Fruit fly (Drosophila melanogaster): ENCODE data around the gene sba.

DNA sequence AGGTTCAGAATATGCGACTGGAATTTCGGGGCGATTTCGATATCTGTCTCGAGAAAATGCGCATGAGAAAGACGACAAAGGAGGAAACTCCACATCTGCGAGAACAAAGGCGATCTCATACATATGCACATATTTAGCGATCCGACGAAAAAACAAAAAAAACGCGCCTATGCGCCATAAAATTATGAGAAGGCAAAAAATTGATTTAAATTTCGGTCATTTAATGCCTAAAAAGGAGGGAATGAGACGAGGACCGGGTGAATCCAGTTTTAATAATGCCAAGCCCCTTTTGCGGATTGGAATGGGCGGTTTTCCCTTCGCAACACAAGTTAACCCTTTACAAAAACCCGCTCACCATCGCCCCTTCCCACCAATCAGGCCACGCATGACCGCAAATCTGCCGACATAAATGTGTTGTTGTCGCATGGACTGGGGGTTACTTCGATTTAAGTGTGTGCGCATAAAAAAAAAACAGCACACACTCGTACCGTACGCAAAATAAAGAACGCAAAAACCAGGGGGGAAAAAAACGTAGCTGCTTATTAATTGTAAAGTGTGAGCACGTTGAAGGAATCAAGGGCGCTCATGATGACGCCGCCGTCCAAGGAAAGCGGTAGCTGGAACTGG, 8.2 kb downstream of the sba start:
- TF ChIP-seq kay (GFP tag; ENCODE audit: borderline replicate concordance): no peak
- no peak for TF ChIP-seq CG14711 (tag; optimal IDR thresholded peaks at IDR 0.05)
- no peak for TF ChIP-seq Crg-1 (GFP tag; optimal IDR thresholded peaks at IDR 0.05)
- no peak for TF ChIP-seq CG33017 (tag; optimal IDR thresholded peaks at IDR 0.05)
- no peak for TF ChIP-seq CG7045 (GFP tag; optimal IDR thresholded peaks at IDR 0.05)
- TF ChIP-seq CG5204 (GFP tag; optimal IDR thresholded peaks at IDR 0.05): no peak
- no peak for TF ChIP-seq CG7101 (tag; optimal IDR thresholded peaks at IDR 0.05)
- no peak for TF ChIP-seq toe (GFP tag; optimal IDR thresholded peaks at IDR 0.05)
- no peak for TF ChIP-seq Hr96 (GFP tag; optimal IDR thresholded peaks at IDR 0.05)
- no peak for TF ChIP-seq CG12768 (GFP tag; optimal IDR thresholded peaks at IDR 0.05)
- TF ChIP-seq CG11617 (GFP tag; optimal IDR thresholded peaks at IDR 0.05): no peak
- no peak for TF ChIP-seq pad (GFP tag; optimal IDR thresholded peaks at IDR 0.05)
- TF ChIP-seq tj (GFP tag; optimal IDR thresholded peaks at IDR 0.05): no peak

Data from whole organism, adult.